Worm (Caenorhabditis elegans): ENCODE data around the gene gipc-1.

- TF ChIP-seq dao-5 (tag; optimal IDR thresholded peaks at IDR 0.05) (no peak), him-1 (tag; optimal IDR thresholded peaks at IDR 0.05) (no peak), W03F9.2 (tag; optimal IDR thresholded peaks at IDR 0.05) (no peak)
Measured at ce11 chrIII:4863127-4863526, 7.5 kb upstream of the gipc-1 start, which contains the start of gene coq-8.

Measured in whole organism, L4/young adult.